Worm (Caenorhabditis elegans): ENCODE results near the gene D1086.11.

DNA sequence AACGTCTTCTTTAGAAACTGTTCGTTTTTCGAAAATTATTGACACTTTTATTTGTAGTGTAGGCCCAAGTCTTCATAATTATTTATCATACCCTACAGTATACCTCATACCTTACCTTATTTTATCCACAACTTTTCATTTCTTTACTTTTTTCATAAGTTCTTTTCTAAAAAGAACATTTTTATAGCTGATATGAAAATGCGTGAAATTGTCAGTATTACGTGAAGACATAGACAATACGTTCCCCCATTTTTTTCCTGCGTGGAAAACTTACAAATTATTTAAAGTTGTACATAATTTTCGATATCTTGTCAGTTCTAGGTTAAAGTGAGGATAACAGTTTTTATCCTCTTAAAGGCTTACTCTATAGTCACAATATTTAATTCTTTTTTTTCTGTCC is 4.4 kb upstream of the D1086.11 start:
- no peak for TF ChIP-seq B0310.2 (tag; optimal IDR thresholded peaks at IDR 0.05)
- no peak for TF ChIP-seq sea-1 (GFP tag; conservative IDR thresholded peaks at IDR 0.05)
- no peak for TF ChIP-seq hmbx-1 (tag; optimal IDR thresholded peaks at IDR 0.05)
- no peak for TF ChIP-seq hmg-4 (GFP tag; optimal IDR thresholded peaks at IDR 0.05)
- no peak for TF ChIP-seq tbx-37 (GFP tag; conservative IDR thresholded peaks at IDR 0.05)
- TF ChIP-seq flt-1 (GFP tag; IDR thresholded peaks at IDR 0.05): no peak
- no peak for TF ChIP-seq scrt-1 (GFP tag; IDR thresholded peaks at IDR 0.05)
- no peak for TF ChIP-seq ama-1 (optimal IDR thresholded peaks at IDR 0.05)
- no peak for TF ChIP-seq ceh-13 (GFP tag; optimal IDR thresholded peaks at IDR 0.05)
- no peak for TF ChIP-seq ceh-36 (tag; optimal IDR thresholded peaks at IDR 0.05)

Measured in whole organism, early embryonic.